Worm (Caenorhabditis elegans) whole organism, young adult: Measurements from ENCODE around the gene K06A4.10.

Source experiments
- B0019.2 ChIP-seq: fragments of 200-800 bp; sonication (Bioruptor generic); conservative IDR thresholded peaks from 2 replicates; pipeline ENCODE4 v1.3.6; 2022; ENCODE audit warnings: missing genetic modification reagents, missing genetic modification characterization, missing compliant biosample characterization
- B0035.1 ChIP-seq: sonication (generic microtip); optimal IDR thresholded peaks from 2 replicates; lab custom pipeline; 2016; ENCODE audit warnings: missing genetic modification characterization, mild to moderate bottlenecking, missing compliant biosample characterization, missing genotype, missing genetic modification reagents
- B0261.1 ChIP-seq: sonication (generic microtip); optimal IDR thresholded peaks from 2 replicates; lab custom pipeline; 2016; ENCODE audit warnings: mild to moderate bottlenecking, missing genetic modification characterization, moderate library complexity, missing compliant biosample characterization
- F33H1.4 ChIP-seq: fragments of 200-800 bp; sonication (Bioruptor generic); IDR thresholded peaks from 2 replicates; pipeline ENCODE4 v1.3.6; 2022; ENCODE audit warnings: missing genetic modification reagents, missing genetic modification characterization, missing compliant biosample characterization
- F37B4.10 ChIP-seq: fragments of 200-800 bp; sonication (Bioruptor generic); IDR thresholded peaks from 2 replicates; pipeline ENCODE4 v1.3.6; 2022; ENCODE audit warnings: missing genetic modification characterization, missing compliant biosample characterization
- K11D2.4 ChIP-seq: fragments of 200-800 bp; sonication (Bioruptor generic); IDR thresholded peaks from 2 replicates; pipeline ENCODE4 v1.3.6; 2022; ENCODE audit warnings: missing genetic modification reagents, missing genetic modification characterization, missing compliant biosample characterization
- Y53F4B.3 ChIP-seq: fragments of 200-800 bp; sonication (Bioruptor generic); IDR thresholded peaks from 2 replicates; pipeline ENCODE4 v1.3.6; 2022; ENCODE audit warnings: missing genetic modification reagents, missing genetic modification characterization, missing compliant biosample characterization
- Y53G8AR.9 ChIP-seq: fragments of 200-800 bp; sonication (Bioruptor generic); conservative IDR thresholded peaks from 2 replicates; pipeline ENCODE4 v1.3.6; 2022; ENCODE audit warnings: missing genetic modification reagents, missing genetic modification characterization, missing compliant biosample characterization
- Y79H2A.3 ChIP-seq: fragments of 200-800 bp; sonication (Bioruptor generic); conservative IDR thresholded peaks from 2 replicates; pipeline ENCODE4 v1.3.6; 2022; ENCODE audit warnings: missing genetic modification reagents, missing genetic modification characterization, missing compliant biosample characterization
- ZK185.1 ChIP-seq: sonication (generic microtip); optimal IDR thresholded peaks from 2 replicates; lab custom pipeline; 2016; ENCODE audit warnings: mild to moderate bottlenecking, missing genetic modification characterization, missing compliant biosample characterization; ENCODE audit not compliant: poor library complexity, severe bottlenecking
- ama-1 ChIP-seq, 3 experiments: fragments of 150-350 bp in 1 of 3; sonication (generic microtip) in 2 of 3; optimal IDR thresholded peaks; 2 replicates each; lab custom pipeline; 2014 to 2018; ENCODE audit warnings: missing biosample characterization in 2 of 3, missing genetic modification characterization in 2 of 3, missing genetic modification reagents in 2 of 3
- aptf-3 ChIP-seq: fragments of 200-800 bp; sonication (Bioruptor generic); IDR thresholded peaks from 2 replicates; pipeline ENCODE4 v1.3.6; 2022; ENCODE audit warnings: missing genetic modification characterization, missing compliant biosample characterization
- atf-7 ChIP-seq: sonication (generic microtip); optimal IDR thresholded peaks from 2 replicates; lab custom pipeline; 2017; ENCODE audit warnings: mild to moderate bottlenecking, missing genetic modification characterization, missing compliant biosample characterization
- bed-1 ChIP-seq: fragments of 200-800 bp; sonication (Bioruptor generic); IDR thresholded peaks from 2 replicates; pipeline ENCODE4 v1.3.6; 2022; ENCODE audit warnings: missing genetic modification reagents, missing genetic modification characterization, missing compliant biosample characterization
- cebp-1 ChIP-seq, 2 experiments: fragments of 200-800 bp in 1 of 2; sonication (Bioruptor generic) in 1 of 2; sonication (generic microtip) in 1 of 2; IDR thresholded peaks in 1 of 2; optimal IDR thresholded peaks in 1 of 2; 2 replicates each; pipeline versions ENCODE4 v1.3.6 to Lab custom; 2017 to 2022; ENCODE audit warnings: missing compliant biosample characterization in 2 of 2, missing genetic modification characterization in 2 of 2, mild to moderate bottlenecking in 1 of 2, missing genetic modification reagents in 1 of 2, moderate library complexity in 1 of 2
- ceh-27 ChIP-seq: fragments of 200-800 bp; sonication (Bioruptor generic); optimal IDR thresholded peaks from 2 replicates; lab custom pipeline; 2018; ENCODE audit warnings: mild to moderate bottlenecking, missing genetic modification characterization, moderate library complexity, missing compliant biosample characterization
- dox-1 ChIP-seq: fragments of 200-800 bp; sonication (Bioruptor generic); IDR thresholded peaks from 2 replicates; pipeline ENCODE4 v1.3.6; 2022; ENCODE audit warnings: missing genetic modification reagents, missing genetic modification characterization, missing compliant biosample characterization
- dpl-1 ChIP-seq: fragments of 150-350 bp; optimal IDR thresholded peaks from 2 replicates; lab custom pipeline; 2014; ENCODE audit warnings: missing biosample characterization, missing genetic modification reagents, missing genetic modification characterization
- egrh-3 ChIP-seq: fragments of 200-800 bp; sonication (Bioruptor generic); IDR thresholded peaks from 2 replicates; pipeline ENCODE4 v1.3.6; 2022; ENCODE audit warnings: missing genetic modification reagents, missing genetic modification characterization, missing compliant biosample characterization
- ets-4 ChIP-seq: fragments of 200-800 bp; sonication (Bioruptor generic); optimal IDR thresholded peaks from 2 replicates; lab custom pipeline; 2018; ENCODE audit warnings: mild to moderate bottlenecking, missing genetic modification characterization, missing compliant biosample characterization
- him-1 ChIP-seq: sonication (generic microtip); optimal IDR thresholded peaks from 2 replicates; lab custom pipeline; 2016; ENCODE audit warnings: missing genotype, missing genetic modification reagents, missing genetic modification characterization, missing compliant biosample characterization
- hlh-26 ChIP-seq: fragments of 200-800 bp; sonication (Bioruptor generic); conservative IDR thresholded peaks from 2 replicates; pipeline ENCODE4 v1.3.6; 2022; ENCODE audit warnings: missing genetic modification reagents, missing genetic modification characterization, missing compliant biosample characterization
- hmg-1.2 ChIP-seq: fragments of 200-800 bp; sonication (Bioruptor generic); IDR thresholded peaks from 2 replicates; pipeline ENCODE4 v1.3.6; 2022; ENCODE audit warnings: missing genetic modification reagents, missing genetic modification characterization, missing compliant biosample characterization
- hrde-1 ChIP-seq: sonication (generic microtip); optimal IDR thresholded peaks from 2 replicates; lab custom pipeline; 2016; ENCODE audit warnings: missing genetic modification characterization, mild to moderate bottlenecking, missing compliant biosample characterization, moderate library complexity, missing genotype, missing genetic modification reagents, borderline replicate concordance
- let-526 ChIP-seq: fragments of 200-800 bp; sonication (Bioruptor generic); IDR thresholded peaks from 2 replicates; pipeline ENCODE4 v1.3.6; 2022; ENCODE audit warnings: missing genetic modification reagents, missing genetic modification characterization, missing compliant biosample characterization
- let-607 ChIP-seq, 2 experiments: fragments of 200-800 bp in 1 of 2; sonication (Bioruptor generic) in 1 of 2; sonication (generic microtip) in 1 of 2; optimal IDR thresholded peaks; 2 replicates each; lab custom pipeline; 2016 to 2018; ENCODE audit warnings: mild to moderate bottlenecking in 2 of 2, missing compliant biosample characterization in 2 of 2, missing genetic modification characterization in 2 of 2, moderate library complexity in 2 of 2, missing genotype in 1 of 2
- lin-26 ChIP-seq: fragments of 200-800 bp; sonication (Bioruptor generic); IDR thresholded peaks from 2 replicates; pipeline ENCODE4 v1.3.6; 2022; ENCODE audit warnings: missing genetic modification reagents, missing genetic modification characterization, missing compliant biosample characterization
- lsl-1 ChIP-seq: fragments of 200-800 bp; sonication (Bioruptor generic); optimal IDR thresholded peaks from 2 replicates; lab custom pipeline; 2018; ENCODE audit warnings: mild to moderate bottlenecking, missing genetic modification characterization, moderate library complexity, missing compliant biosample characterization
- madf-6 ChIP-seq: fragments of 200-800 bp; sonication (Bioruptor generic); IDR thresholded peaks from 2 replicates; pipeline ENCODE4 v1.3.6; 2022; ENCODE audit warnings: missing genetic modification reagents, missing genetic modification characterization, missing compliant biosample characterization
- mcd-1 ChIP-seq: fragments of 200-800 bp; sonication (Bioruptor generic); IDR thresholded peaks from 2 replicates; pipeline ENCODE4 v1.3.6; 2022; ENCODE audit warnings: missing genetic modification reagents, missing genetic modification characterization, missing compliant biosample characterization
- nhr-120 ChIP-seq: fragments of 200-800 bp; sonication (Bioruptor generic); IDR thresholded peaks from 2 replicates; pipeline ENCODE4 v1.3.6; 2022; ENCODE audit warnings: missing genetic modification characterization, missing compliant biosample characterization
- nhr-179 ChIP-seq: sonication (generic microtip); optimal IDR thresholded peaks from 2 replicates; lab custom pipeline; 2016; ENCODE audit warnings: mild to moderate bottlenecking, missing genetic modification characterization, missing compliant biosample characterization
- nhr-27 ChIP-seq: fragments of 200-800 bp; sonication (Bioruptor generic); optimal IDR thresholded peaks from 2 replicates; lab custom pipeline; 2018; ENCODE audit warnings: mild to moderate bottlenecking, missing genetic modification characterization, moderate library complexity, missing compliant biosample characterization
- nhr-80 ChIP-seq: sonication (generic microtip); optimal IDR thresholded peaks from 2 replicates; lab custom pipeline; 2016; ENCODE audit warnings: missing genetic modification characterization, missing compliant biosample characterization
- rcor-1 ChIP-seq: fragments of 200-800 bp; sonication (Bioruptor generic); IDR thresholded peaks from 2 replicates; pipeline ENCODE4 v1.3.6; 2022; ENCODE audit warnings: missing genetic modification reagents, missing genetic modification characterization, missing compliant biosample characterization
- rec-8 ChIP-seq, 2 experiments: sonication (generic microtip); optimal IDR thresholded peaks; 2 replicates each; lab custom pipeline; 2016; ENCODE audit warnings: mild to moderate bottlenecking in 2 of 2, missing genetic modification characterization in 2 of 2, missing genetic modification reagents in 2 of 2, missing genotype in 2 of 2, missing biosample characterization in 1 of 2, missing compliant biosample characterization in 1 of 2, moderate library complexity in 1 of 2
- rpc-1 ChIP-seq, 2 experiments: fragments of 150-350 bp in 1 of 2; sonication (generic microtip) in 1 of 2; optimal IDR thresholded peaks; 2 replicates each; lab custom pipeline; 2014 to 2018; ENCODE audit warnings: missing biosample characterization in 1 of 2, missing genetic modification characterization in 1 of 2, missing genetic modification reagents in 1 of 2, missing genotype in 1 of 2
- snpc-3.4 ChIP-seq: sonication (generic microtip); optimal IDR thresholded peaks from 2 replicates; lab custom pipeline; 2017; ENCODE audit warnings: missing genetic modification characterization, mild to moderate bottlenecking, missing compliant biosample characterization, antibody characterized with exemption, moderate library complexity, missing genotype, missing genetic modification reagents
- tbp1 ChIP-seq: fragments of 200-800 bp; sonication (Bioruptor generic); optimal IDR thresholded peaks from 2 replicates; lab custom pipeline; 2018; ENCODE audit warnings: mild to moderate bottlenecking, missing genetic modification characterization, missing compliant biosample characterization
- tlf-1 ChIP-seq: fragments of 200-800 bp; sonication (Bioruptor generic); optimal IDR thresholded peaks from 2 replicates; lab custom pipeline; 2018; ENCODE audit warnings: mild to moderate bottlenecking, missing genetic modification characterization, missing compliant biosample characterization
- xnd-1 ChIP-seq: sonication (generic microtip); optimal IDR thresholded peaks from 2 replicates; lab custom pipeline; 2016; ENCODE audit warnings: missing genotype, missing genetic modification reagents, missing genetic modification characterization, missing compliant biosample characterization
- zim-3 ChIP-seq: sonication (generic microtip); optimal IDR thresholded peaks from 2 replicates; lab custom pipeline; 2017; ENCODE audit warnings: mild to moderate bottlenecking, missing genetic modification characterization, moderate library complexity, missing compliant biosample characterization
- ztf-22 ChIP-seq: fragments of 200-800 bp; sonication (Bioruptor generic); optimal IDR thresholded peaks from 2 replicates; lab custom pipeline; 2018; ENCODE audit warnings: mild to moderate bottlenecking, missing genetic modification characterization, moderate library complexity, missing compliant biosample characterization
- ztf-28 ChIP-seq: fragments of 200-800 bp; sonication (Bioruptor generic); IDR thresholded peaks from 2 replicates; pipeline ENCODE4 v1.3.6; 2022; ENCODE audit warnings: missing genetic modification reagents, missing genetic modification characterization, missing compliant biosample characterization
- ztf-3 ChIP-seq: fragments of 200-800 bp; sonication (Bioruptor generic); optimal IDR thresholded peaks from 2 replicates; lab custom pipeline; 2018; ENCODE audit warnings: mild to moderate bottlenecking, missing genetic modification characterization, missing compliant biosample characterization
- ztf-6 ChIP-seq: fragments of 200-800 bp; sonication (Bioruptor generic); IDR thresholded peaks from 2 replicates; pipeline ENCODE4 v1.3.6; 2022; ENCODE audit warnings: missing genetic modification reagents, missing genetic modification characterization, missing compliant biosample characterization

The K06A4.10 gene

ce11 chrV:9489411-9489810 lies at the start of gene K06A4.10:
Gene K06A4.10, minus strand, starts transcription at chrV:9489800.
- TF ChIP-seq ets-4 (peak; percentile 20), lin-26 (GFP tag; lab: Robert Waterston, UW) (no peak), atf-7 (tag; lab: Kevin White, UChicago) (no peak), ztf-6 (GFP tag; lab: Robert Waterston, UW) (no peak), nhr-179 (tag; lab: Kevin White, UChicago) (no peak), nhr-120 (GFP tag; lab: Robert Waterston, UW) (no peak), ama-1 (optimal IDR thresholded peaks at IDR 0.05; lab: Kevin White, UChicago) (no peak), ama-1 (GFP tag; optimal IDR thresholded peaks at IDR 0.05; lab: Kevin White, UChicago) (no peak), bed-1 (GFP tag; lab: Robert Waterston, UW) (no peak), F37B4.10 (GFP tag; lab: Robert Waterston, UW) (no peak), B0035.1 (no peak), xnd-1 (tag; lab: Kevin White, UChicago) (no peak), zim-3 (tag; lab: Kevin White, UChicago) (no peak), lsl-1 (no peak), mcd-1 (no peak), ztf-3 (GFP tag; lab: Kevin White, UChicago) (no peak), B0019.2 (GFP tag; lab: Robert Waterston, UW) (no peak), madf-6 (no peak), rpc-1 (optimal IDR thresholded peaks at IDR 0.05; lab: Kevin White, UChicago) (no peak), rpc-1 (tag; optimal IDR thresholded peaks at IDR 0.05; lab: Kevin White, UChicago) (no peak), Y53F4B.3 (no peak), B0261.1 (tag; lab: Kevin White, UChicago) (no peak), snpc-3.4 (no peak), tlf-1 (no peak), Y53G8AR.9 (GFP tag; lab: Robert Waterston, UW) (0 out of 2 replicates have a peak, but pooled peaks have one; percentile 44), hrde-1 (tag; lab: Kevin White, UChicago) (no peak), ztf-28 (GFP tag; lab: Robert Waterston, UW) (no peak), nhr-80 (peak; percentile 63), cebp-1 (GFP tag; IDR thresholded peaks at IDR 0.05; lab: Robert Waterston, UW) (no peak), cebp-1 (tag; optimal IDR thresholded peaks at IDR 0.05; lab: Kevin White, UChicago) (peak; percentile 26), tbp1 (GFP tag; lab: Kevin White, UChicago) (no peak), rec-8 (tag; optimal IDR thresholded peaks at IDR 0.05; lab: Kevin White, UChicago) (no peak), nhr-27 (tag; lab: Kevin White, UChicago) (no peak), let-526 (GFP tag; lab: Robert Waterston, UW) (0 out of 2 replicates have a peak, but pooled peaks have one; percentile 12), ztf-22 (GFP tag; lab: Kevin White, UChicago) (peak; percentile 9), F33H1.4 (GFP tag; lab: Robert Waterston, UW) (no peak)

- 0 out of 2 replicates have a peak, but pooled peaks have one; percentile 15 for TF ChIP-seq hmg-1.2 (GFP tag; lab: Robert Waterston, UW)
- no peak for TF ChIP-seq egrh-3
- no peak for TF ChIP-seq tlf-1
- TF ChIP-seq nhr-27 (tag; lab: Kevin White, UChicago), result no peak
- no peak for TF ChIP-seq let-526 (GFP tag; lab: Robert Waterston, UW)
- TF ChIP-seq dpl-1 (GFP tag; lab: Kevin White, UChicago), result peak; percentile 17
- TF ChIP-seq hlh-26 (GFP tag; lab: Robert Waterston, UW), result no peak
- TF ChIP-seq dox-1, result peak; percentile 71
- peak; percentile 58; the same call in 1 of the 2 replicates for TF ChIP-seq K11D2.4 (GFP tag; lab: Robert Waterston, UW)
- TF ChIP-seq ceh-27 (GFP tag; lab: Kevin White, UChicago), result peak; percentile 43
- TF ChIP-seq let-607 (tag; optimal IDR thresholded peaks at IDR 0.05; lab: Kevin White, UChicago), result peak in 1 of 2 experiments; percentile 16
- TF ChIP-seq nhr-120 (GFP tag; lab: Robert Waterston, UW), result no peak
- TF ChIP-seq F37B4.10 (GFP tag; lab: Robert Waterston, UW), result no peak
- TF ChIP-seq him-1 (tag; lab: Kevin White, UChicago), result peak; percentile 50
- no peak for TF ChIP-seq aptf-3 (GFP tag; lab: Robert Waterston, UW)
- peak; percentile 69 for TF ChIP-seq ZK185.1 (tag; lab: Kevin White, UChicago)
- 0 out of 2 replicates have a peak, but pooled peaks have one; percentile 18 for TF ChIP-seq Y79H2A.3 (GFP tag; lab: Robert Waterston, UW)
- TF ChIP-seq rcor-1 (GFP tag; lab: Robert Waterston, UW), result peak; percentile 43
- TF ChIP-seq ztf-28 (GFP tag; lab: Robert Waterston, UW), result no peak
- peak; percentile 85 for TF ChIP-seq madf-6
Observed at ce11 chrV:9536505-9536904, 46.9 kb upstream of the K06A4.10 start, which contains the start of gene C50F4.4. Gene C50F4.4, plus strand, starts transcription at chrV:9536771.
